Fruit fly (Drosophila melanogaster) whole organism, prepupa: Measurements from ENCODE around the gene NaPi-III.

ENCODE experiments used
- Blimp-1 ChIP-seq: fragments of 200-800 bp; sonication (Bioruptor generic); optimal IDR thresholded peaks from 3 replicates; lab custom pipeline; 2017; ENCODE audit warnings: missing biosample characterization, missing genetic modification characterization, mild to moderate bottlenecking, moderate library complexity, missing genetic modification reagents
- CG11294 ChIP-seq: fragments of 200-800 bp; sonication (Bioruptor generic); IDR thresholded peaks from 2 replicates; pipeline ENCODE4 v1.3.6; 2022; ENCODE audit warnings: missing biosample characterization, missing genetic modification characterization
- CG11762 ChIP-seq: fragments of 200-800 bp; sonication (Bioruptor generic); optimal IDR thresholded peaks from 3 replicates; lab custom pipeline; 2016; ENCODE audit warnings: missing biosample characterization, missing genetic modification characterization; ENCODE audit not compliant: insufficient read depth
- CG11902 ChIP-seq: fragments of 200-800 bp; sonication (Bioruptor generic); optimal IDR thresholded peaks from 3 replicates; lab custom pipeline; 2016; ENCODE audit warnings: missing biosample characterization, missing genetic modification characterization
- CG3032 ChIP-seq: fragments of 200-800 bp; optimal IDR thresholded peaks from 2 replicates; lab custom pipeline; 2019; ENCODE audit warnings: missing biosample characterization, mild to moderate bottlenecking, missing genetic modification characterization, moderate library complexity
- CG34406 ChIP-seq: fragments of 200-800 bp; sonication (Bioruptor generic); optimal IDR thresholded peaks from 3 replicates; lab custom pipeline; 2016; ENCODE audit warnings: missing biosample characterization, missing genetic modification characterization
- CG4318 ChIP-seq: fragments of 200-800 bp; sonication (Bioruptor generic); optimal IDR thresholded peaks from 3 replicates; lab custom pipeline; 2017; ENCODE audit warnings: missing biosample characterization, mild to moderate bottlenecking, missing genetic modification characterization
- CG6276 ChIP-seq: fragments of 200-800 bp; sonication (Bioruptor generic); optimal IDR thresholded peaks from 2 replicates; lab custom pipeline; 2017; ENCODE audit warnings: missing biosample characterization, mild to moderate bottlenecking, missing genetic modification characterization
- CG6792 ChIP-seq: fragments of 200-800 bp; sonication (Bioruptor generic); optimal IDR thresholded peaks from 3 replicates; lab custom pipeline; 2016; ENCODE audit warnings: missing biosample characterization, missing genetic modification characterization
- CG7368 ChIP-seq: fragments of 200-800 bp; sonication (Bioruptor generic); optimal IDR thresholded peaks from 3 replicates; lab custom pipeline; 2016; ENCODE audit warnings: missing biosample characterization, missing genetic modification characterization
- CG8319 ChIP-seq: fragments of 200-800 bp; sonication (Bioruptor generic); optimal IDR thresholded peaks from 3 replicates; lab custom pipeline; 2016; ENCODE audit warnings: missing biosample characterization, missing genetic modification characterization
- CG8632 ChIP-seq: fragments of 200-800 bp; sonication (Bioruptor generic); optimal IDR thresholded peaks from 3 replicates; lab custom pipeline; 2016; ENCODE audit warnings: missing biosample characterization, missing genetic modification characterization
- Eip75B ChIP-seq: fragments of 200-800 bp; sonication (Bioruptor generic); optimal IDR thresholded peaks from 3 replicates; lab custom pipeline; 2016; ENCODE audit warnings: missing biosample characterization, missing genetic modification characterization
- Eip93F ChIP-seq: fragments of 200-800 bp; sonication (Bioruptor generic); optimal IDR thresholded peaks from 2 replicates; lab custom pipeline; 2016; ENCODE audit warnings: missing biosample characterization, mild to moderate bottlenecking, missing genetic modification characterization
- Ets21C ChIP-seq: fragments of 200-800 bp; sonication (Bioruptor generic); optimal IDR thresholded peaks from 3 replicates; lab custom pipeline; 2016; ENCODE audit warnings: missing biosample characterization, missing genetic modification characterization
- Ets96B ChIP-seq: fragments of 200-800 bp; optimal IDR thresholded peaks from 2 replicates; lab custom pipeline; 2019; ENCODE audit warnings: missing biosample characterization, mild to moderate bottlenecking, missing genetic modification characterization, moderate library complexity
- Gug ChIP-seq: fragments of 200-800 bp; sonication (Bioruptor generic); IDR thresholded peaks from 2 replicates; pipeline ENCODE4 v1.3.6; 2022; ENCODE audit warnings: missing biosample characterization, missing genetic modification characterization
- Hr38 ChIP-seq: sonication (Bioruptor generic); optimal IDR thresholded peaks from 2 replicates; lab custom pipeline; 2016; ENCODE audit warnings: missing biosample characterization, missing genetic modification characterization
- Hr39 ChIP-seq: fragments of 200-800 bp; sonication (Bioruptor generic); optimal IDR thresholded peaks from 2 replicates; lab custom pipeline; 2016; ENCODE audit warnings: missing biosample characterization, missing genetic modification characterization
- Hr4 ChIP-seq: fragments of 200-800 bp; sonication (Bioruptor generic); optimal IDR thresholded peaks from 3 replicates; lab custom pipeline; 2016; ENCODE audit warnings: missing biosample characterization, missing genetic modification characterization
- Met ChIP-seq: fragments of 200-800 bp; sonication (Bioruptor generic); optimal IDR thresholded peaks from 3 replicates; lab custom pipeline; 2016; ENCODE audit warnings: missing biosample characterization, missing genetic modification characterization
- Sox102F ChIP-seq: fragments of 200-800 bp; sonication (Bioruptor generic); optimal IDR thresholded peaks from 2 replicates; lab custom pipeline; 2016; ENCODE audit warnings: missing biosample characterization, mild to moderate bottlenecking, missing genetic modification characterization
- Sox14 ChIP-seq: fragments of 200-800 bp; sonication (Bioruptor generic); optimal IDR thresholded peaks from 3 replicates; lab custom pipeline; 2016; ENCODE audit warnings: missing biosample characterization, missing genetic modification characterization
- Sox15 ChIP-seq: fragments of 200-800 bp; sonication (Bioruptor generic); optimal IDR thresholded peaks from 3 replicates; lab custom pipeline; 2016; ENCODE audit warnings: missing biosample characterization, missing genetic modification characterization
- cyc ChIP-seq: fragments of 200-800 bp; sonication (Bioruptor generic); optimal IDR thresholded peaks from 3 replicates; lab custom pipeline; 2016; ENCODE audit warnings: missing biosample characterization, missing genetic modification characterization
- dac ChIP-seq: fragments of 200-800 bp; sonication (Bioruptor generic); optimal IDR thresholded peaks from 2 replicates; lab custom pipeline; 2017; ENCODE audit warnings: missing biosample characterization, mild to moderate bottlenecking, missing genetic modification characterization
- dsx ChIP-seq: fragments of 200-800 bp; optimal IDR thresholded peaks from 3 replicates; lab custom pipeline; 2019; ENCODE audit warnings: missing biosample characterization, mild to moderate bottlenecking, missing genetic modification characterization, moderate library complexity; ENCODE audit not compliant: poor library complexity, severe bottlenecking
- eg ChIP-seq: fragments of 200-800 bp; sonication (Bioruptor generic); IDR thresholded peaks from 3 replicates; pipeline ENCODE4 v1.3.6; 2022; ENCODE audit warnings: missing biosample characterization, missing genetic modification characterization
- esn ChIP-seq: fragments of 200-800 bp; sonication (Bioruptor generic); optimal IDR thresholded peaks from 2 replicates; lab custom pipeline; 2016; ENCODE audit warnings: missing biosample characterization, mild to moderate bottlenecking, missing genetic modification characterization, moderate library complexity
- fd59A ChIP-seq: fragments of 200-800 bp; sonication (Bioruptor generic); optimal IDR thresholded peaks from 2 replicates; lab custom pipeline; 2017; ENCODE audit warnings: missing biosample characterization, mild to moderate bottlenecking, missing genetic modification characterization, missing genetic modification reagents
- fd85E ChIP-seq: fragments of 200-800 bp; sonication (Bioruptor generic); optimal IDR thresholded peaks from 3 replicates; lab custom pipeline; 2016; ENCODE audit warnings: missing biosample characterization, missing genetic modification characterization
- pdm3 ChIP-seq: fragments of 200-800 bp; sonication (Bioruptor generic); optimal IDR thresholded peaks from 3 replicates; lab custom pipeline; 2016; ENCODE audit warnings: missing biosample characterization, missing genetic modification characterization
- salr ChIP-seq, 2 experiments: fragments of 200-800 bp; sonication (Bioruptor generic); optimal IDR thresholded peaks; 3 replicates each; lab custom pipeline; 2016 to 2018; ENCODE audit warnings: missing biosample characterization in 2 of 2, missing genetic modification characterization in 2 of 2, mild to moderate bottlenecking in 1 of 2
- ss ChIP-seq, 2 experiments: fragments of 200-800 bp; sonication (Bioruptor generic); optimal IDR thresholded peaks; 2 replicates in 1 of 2; 3 replicates in 1 of 2; lab custom pipeline; 2017 to 2018; ENCODE audit warnings: mild to moderate bottlenecking in 2 of 2, missing biosample characterization in 2 of 2, missing genetic modification characterization in 2 of 2, moderate library complexity in 1 of 2
- svp ChIP-seq: fragments of 200-800 bp; sonication (Bioruptor generic); peaks from one replicate; lab custom pipeline; 2016; ENCODE audit warnings: missing biosample characterization, missing genetic modification characterization
- topi ChIP-seq: fragments of 200-800 bp; sonication (Bioruptor generic); optimal IDR thresholded peaks from 3 replicates; lab custom pipeline; 2016; ENCODE audit warnings: missing biosample characterization, missing genetic modification characterization
- vri ChIP-seq: fragments of 200-800 bp; sonication (Bioruptor generic); optimal IDR thresholded peaks from 3 replicates; lab custom pipeline; 2016; ENCODE audit warnings: missing biosample characterization, mild to moderate bottlenecking, missing genetic modification characterization

NaPi-III gene

dm6 chr3L:11102930-11103329, 20.2 kb upstream of the NaPi-III start, which contains the start of gene Elo68alpha:
TSS of gene Elo68alpha (minus strand) at chr3L:11103030.
- no peak for TF ChIP-seq CG4318
- no peak for TF ChIP-seq CG7368 (GFP tag; lab: Kevin White, UChicago)
- TF ChIP-seq Hr38: no peak
- TF ChIP-seq fd59A (GFP tag; lab: Kevin White, UChicago): no peak
- TF ChIP-seq CG8632: no peak
- no peak for TF ChIP-seq salr (GFP tag; optimal IDR thresholded peaks at IDR 0.05; lab: Kevin White, UChicago)
- no peak for TF ChIP-seq cyc (GFP tag; lab: Kevin White, UChicago)
- no peak for TF ChIP-seq Ets96B (tag; lab: Kevin White, UChicago)
- no peak for TF ChIP-seq Sox102F
- no peak for TF ChIP-seq Sox15 (GFP tag; lab: Kevin White, UChicago)
- TF ChIP-seq CG11762 (GFP tag; lab: Kevin White, UChicago): no peak
- TF ChIP-seq vri: no peak
- no peak for TF ChIP-seq dsx (GFP tag; lab: Kevin White, UChicago)
- no peak for TF ChIP-seq CG11902 (GFP tag; lab: Kevin White, UChicago)
- no peak for TF ChIP-seq esn (GFP tag; lab: Kevin White, UChicago)
- TF ChIP-seq Hr4 (GFP tag; lab: Kevin White, UChicago): no peak
- no peak for TF ChIP-seq pdm3
- no peak for TF ChIP-seq CG6276 (GFP tag; lab: Kevin White, UChicago)

- no peak for TF ChIP-seq CG11294
- TF ChIP-seq topi (GFP tag; lab: Kevin White, UChicago): no peak
- TF ChIP-seq Sox14: no peak
- no peak for TF ChIP-seq eg
- TF ChIP-seq Ets21C: no peak
- no peak for TF ChIP-seq CG34406 (GFP tag; lab: Kevin White, UChicago)
- TF ChIP-seq cyc (GFP tag; lab: Kevin White, UChicago): no peak
- no peak for TF ChIP-seq CG4318
- TF ChIP-seq fd85E (GFP tag; lab: Kevin White, UChicago): no peak
- TF ChIP-seq CG6792 (GFP tag; lab: Kevin White, UChicago): no peak
- no peak for TF ChIP-seq Met (GFP tag; lab: Kevin White, UChicago)
Measured at dm6 chr3L:11103773-11104172, 19.4 kb upstream of the NaPi-III start, which contains the start of gene CG32071. TSS of gene CG32071 (minus strand) at chr3L:11103873.

dm6 chr3L:11107432-11107831, 15.7 kb upstream of the NaPi-III start, which contains the start of gene CG32073:
TSS of gene CG32073 (minus strand) at chr3L:11107582.
- no peak for TF ChIP-seq CG6276 (GFP tag; lab: Kevin White, UChicago)
- no peak for TF ChIP-seq CG6792 (GFP tag; lab: Kevin White, UChicago)
- no peak for TF ChIP-seq Blimp-1
- no peak for TF ChIP-seq Gug (GFP tag; lab: Robert Waterston, UW)
- TF ChIP-seq CG4318: no peak
- no peak for TF ChIP-seq dsx (GFP tag; lab: Kevin White, UChicago)
- TF ChIP-seq ss (GFP tag; optimal IDR thresholded peaks at IDR 0.05; lab: Kevin White, UChicago): no peak
- TF ChIP-seq Eip75B: no peak
- TF ChIP-seq CG8319: no peak
- TF ChIP-seq Hr39 (GFP tag; lab: Kevin White, UChicago): no peak
- no peak for TF ChIP-seq dac (GFP tag; lab: Kevin White, UChicago)
- TF ChIP-seq Eip93F: no peak
- no peak for TF ChIP-seq topi (GFP tag; lab: Kevin White, UChicago)
- TF ChIP-seq svp (GFP tag; lab: Kevin White, UChicago): no peak

dm6 chr3L:11107935-11108334, 15.2 kb upstream of the NaPi-III start, which contains the start of gene CG12522:
TSS of gene CG12522 (plus strand) at chr3L:11108235.
- TF ChIP-seq Gug (GFP tag; lab: Robert Waterston, UW) (no peak), CG3032 (tag; lab: Kevin White, UChicago) (no peak), CG11294 (no peak), pdm3 (no peak)
